Worm (Caenorhabditis elegans): ENCODE data around the gene H10E21.5.

The H10E21.5 gene

DNA sequence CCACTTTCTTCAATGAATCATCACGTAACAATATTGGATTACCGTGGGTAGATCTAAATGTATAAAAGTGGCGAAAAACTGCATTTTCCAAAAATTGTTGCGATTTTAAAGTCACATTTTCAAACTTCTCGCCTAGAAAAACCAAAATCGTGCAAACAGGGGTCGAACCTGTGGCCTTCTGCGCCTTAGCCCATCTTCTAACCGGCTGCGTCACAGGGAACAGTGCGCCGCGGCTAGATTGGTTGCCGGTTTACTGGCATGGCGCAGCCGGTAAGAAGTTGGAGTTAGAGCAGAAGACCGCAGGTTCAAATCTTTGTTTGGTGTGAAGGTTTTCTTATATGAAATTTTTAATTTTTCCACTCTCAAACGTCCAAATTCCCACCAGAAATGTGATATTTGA, 25.3 kb upstream of the H10E21.5 start:
- TF ChIP-seq D1046.2 (GFP tag; IDR thresholded peaks at IDR 0.05): 0 out of 2 replicates have a peak, but pooled peaks have one; percentile 57
- peak in 1 of 2 experiments; percentile 60 for TF ChIP-seq unc-62 (GFP tag; optimal IDR thresholded peaks at IDR 0.05 in 1 of 2)
- TF ChIP-seq unc-62 (tag; optimal IDR thresholded peaks at IDR 0.05): no peak
- no peak for TF ChIP-seq lim-7 (GFP tag; IDR thresholded peaks at IDR 0.05)
- TF ChIP-seq ztf-11 (tag; optimal IDR thresholded peaks at IDR 0.05): no peak
- no peak for TF ChIP-seq mdt-29 (GFP tag; IDR thresholded peaks at IDR 0.05)
- TF ChIP-seq snpc-4 (tag; optimal IDR thresholded peaks at IDR 0.05): no peak
- no peak for TF ChIP-seq ceh-28 (tag; optimal IDR thresholded peaks at IDR 0.05)
- TF ChIP-seq lir-3 (tag; optimal IDR thresholded peaks at IDR 0.05): no peak
- no peak for TF ChIP-seq nhr-25 (tag; optimal IDR thresholded peaks at IDR 0.05; ENCODE audit: borderline replicate concordance, insufficient read depth)
- no peak for TF ChIP-seq ceh-44 (GFP tag; IDR thresholded peaks at IDR 0.05)

DNA sequence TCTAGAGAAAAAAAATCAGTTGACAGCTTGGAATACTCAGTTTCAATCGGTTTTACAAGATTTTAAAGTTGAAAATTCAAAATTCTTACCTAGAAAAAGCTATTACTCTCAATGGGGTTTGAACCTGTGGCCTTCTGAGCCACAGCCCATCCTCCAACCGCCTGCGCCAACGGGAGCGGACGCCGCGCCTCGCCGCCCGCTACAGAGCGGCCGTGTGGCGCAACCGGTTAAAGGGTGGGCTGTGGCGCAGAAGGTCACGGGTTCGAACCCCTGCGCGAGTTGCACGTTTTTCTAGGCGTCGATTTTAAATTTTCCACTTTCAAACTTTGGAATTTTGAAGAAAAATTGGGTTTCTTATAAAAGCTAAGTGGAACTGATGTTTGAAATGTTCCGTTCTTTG, 24.6 kb upstream of the H10E21.5 start:
- TF ChIP-seq set-16 (GFP tag; IDR thresholded peaks at IDR 0.05) (peak; percentile 95), ceh-44 (GFP tag; IDR thresholded peaks at IDR 0.05) (no peak), skn-1 (tag; optimal IDR thresholded peaks at IDR 0.05) (no peak), dpl-1 (GFP tag; optimal IDR thresholded peaks at IDR 0.05) (no peak), tra-1 (GFP tag; IDR thresholded peaks at IDR 0.05) (0 out of 2 replicates have a peak, but pooled peaks have one; percentile 27), daf-16 (GFP tag; optimal IDR thresholded peaks at IDR 0.05) (no peak), daf-16 (tag; optimal IDR thresholded peaks at IDR 0.05) (no peak), Y48G9A.11 (GFP tag; IDR thresholded peaks at IDR 0.05) (no peak), ztf-7 (tag; optimal IDR thresholded peaks at IDR 0.05) (no peak), aha-1 (tag) (peak; percentile 97), nhr-10 (tag; optimal IDR thresholded peaks at IDR 0.05) (no peak), zip-2 (tag; optimal IDR thresholded peaks at IDR 0.05) (no peak), Y105C5A.15 (GFP tag; IDR thresholded peaks at IDR 0.05) (no peak), ceh-82 (tag; optimal IDR thresholded peaks at IDR 0.05) (no peak), egl-27 (tag; optimal IDR thresholded peaks at IDR 0.05) (no peak), daf-12 (tag; optimal IDR thresholded peaks at IDR 0.05) (no peak), zfp-2 (tag; optimal IDR thresholded peaks at IDR 0.05) (no peak), nhr-237 (tag; optimal IDR thresholded peaks at IDR 0.05) (no peak), nhr-42 (GFP tag; IDR thresholded peaks at IDR 0.05) (no peak)

DNA sequence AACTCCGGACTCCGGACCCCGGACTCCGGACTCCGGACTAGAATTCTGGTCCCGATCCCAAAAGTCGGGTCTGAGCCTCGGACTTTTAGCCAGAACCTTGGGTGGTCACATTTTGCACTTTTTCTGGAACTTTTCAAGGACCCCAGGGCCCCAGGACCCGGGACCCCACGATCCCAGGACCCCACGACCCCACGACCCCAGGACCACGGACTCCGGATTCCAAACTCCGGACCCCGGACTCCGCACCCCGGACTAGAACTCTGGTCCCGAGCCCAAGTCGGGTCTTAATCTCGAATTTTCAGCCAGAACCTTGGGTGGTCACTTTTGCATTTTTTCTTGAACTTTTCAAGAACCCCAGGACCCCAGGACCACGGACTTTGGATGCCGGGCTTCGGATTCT, 19.0 kb upstream of the H10E21.5 start:
- no peak for TF ChIP-seq ama-1 (optimal IDR thresholded peaks at IDR 0.05)
- TF ChIP-seq ceh-20 (GFP tag; IDR thresholded peaks at IDR 0.05): no peak
- no peak for TF ChIP-seq lin-1 (GFP tag; IDR thresholded peaks at IDR 0.05)
- TF ChIP-seq daf-12 (tag; optimal IDR thresholded peaks at IDR 0.05): no peak
- TF ChIP-seq pha-4 (GFP tag; IDR thresholded peaks at IDR 0.05): peak; percentile 53; the same call in 1 of the 2 replicates
- no peak for TF ChIP-seq pha-4 (tag; optimal IDR thresholded peaks at IDR 0.05)
- TF ChIP-seq ceh-82 (tag; optimal IDR thresholded peaks at IDR 0.05): no peak
- no peak for TF ChIP-seq lsy-2 (tag; optimal IDR thresholded peaks at IDR 0.05)
- TF ChIP-seq fkh-10 (GFP tag; optimal IDR thresholded peaks at IDR 0.05): no peak
- TF ChIP-seq unc-39 (tag; optimal IDR thresholded peaks at IDR 0.05): no peak
- no peak for TF ChIP-seq mxl-2 (GFP tag; conservative IDR thresholded peaks at IDR 0.05)
- TF ChIP-seq nhr-11 (tag; optimal IDR thresholded peaks at IDR 0.05): no peak
- TF ChIP-seq aha-1 (tag): peak; percentile 28
- peak; percentile 96 for TF ChIP-seq set-16 (GFP tag; IDR thresholded peaks at IDR 0.05)
- TF ChIP-seq ceh-32 (tag; optimal IDR thresholded peaks at IDR 0.05; ENCODE audit: poor library complexity): no peak
- no peak for TF ChIP-seq sdz-12 (GFP tag; optimal IDR thresholded peaks at IDR 0.05)
- no peak for TF ChIP-seq nhr-102 (tag; optimal IDR thresholded peaks at IDR 0.05)
